Fruit fly (Drosophila melanogaster): ENCODE measurements around the gene mip130.

Gene mip130

DNA sequence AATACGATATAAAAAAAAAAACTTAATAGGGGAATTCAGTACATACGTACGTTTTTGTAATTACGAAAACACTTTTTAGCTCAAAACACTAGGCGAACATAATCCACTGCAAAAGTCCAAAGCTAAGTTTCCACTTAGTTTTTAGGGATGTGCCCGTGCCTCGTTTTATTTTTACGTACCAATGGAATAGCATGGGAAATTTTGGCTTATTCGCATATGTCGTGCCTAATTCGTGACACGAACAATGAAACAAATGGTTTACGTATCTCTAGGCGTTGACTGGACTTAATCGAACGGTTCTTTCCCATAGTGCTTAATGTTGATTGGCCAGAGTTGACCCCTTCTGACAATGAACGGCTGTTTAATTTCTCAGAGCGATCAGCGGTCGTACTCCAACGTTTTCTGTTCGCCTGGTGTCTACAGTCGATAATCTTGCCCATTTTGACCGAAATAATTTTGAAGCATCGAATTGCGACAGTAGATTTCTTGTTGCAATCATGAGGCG lies 28.4 kb upstream of the mip130 start, which contains the start of gene CG14818 (continued):
- TF ChIP-seq sd (tag; optimal IDR thresholded peaks at IDR 0.05) (no peak), CG6254 (GFP tag; optimal IDR thresholded peaks at IDR 0.05) (no peak), CG14014 (GFP tag; IDR thresholded peaks at IDR 0.05) (no peak), CG16863 (GFP tag; optimal IDR thresholded peaks at IDR 0.05) (peak; percentile 56), CG4730 (GFP tag; IDR thresholded peaks at IDR 0.05) (peak; percentile 26; the same call in 1 of the 2 replicates), nerfin-1 (tag; optimal IDR thresholded peaks at IDR 0.05) (no peak), CG43689 (GFP tag; IDR thresholded peaks at IDR 0.05) (0 out of 2 replicates have a peak, but pooled peaks have one; percentile 22), CG17385 (GFP tag; optimal IDR thresholded peaks at IDR 0.05) (peak; percentile 53), Ets97D (GFP tag; optimal IDR thresholded peaks at IDR 0.05) (peak; percentile 51), CG11695 (GFP tag; IDR thresholded peaks at IDR 0.05) (0 out of 3 replicates have a peak, but pooled peaks have one; percentile 40), CG12155 (GFP tag; optimal IDR thresholded peaks at IDR 0.05) (peak; percentile 65), CkIIα-i1 (GFP tag; IDR thresholded peaks at IDR 0.05) (no peak), amos (GFP tag; IDR thresholded peaks at IDR 0.05; ENCODE audit: partially characterized antibody) (peak; percentile 78), sens (GFP tag) (peak; percentile 88), Ptx1 (GFP tag; IDR thresholded peaks at IDR 0.05) (peak; percentile 78), CG18619 (GFP tag; optimal IDR thresholded peaks at IDR 0.05) (peak; percentile 49), Gug (GFP tag; IDR thresholded peaks at IDR 0.05) (peak; percentile 67; the same call in 3 of the 4 replicates), Fer1 (GFP tag; optimal IDR thresholded peaks at IDR 0.05) (peak; percentile 31), CG8089 (GFP tag; optimal IDR thresholded peaks at IDR 0.05) (peak; percentile 27), CG11085 (GFP tag; IDR thresholded peaks at IDR 0.05) (0 out of 2 replicates have a peak, but pooled peaks have one; percentile 39), Optix (GFP tag; IDR thresholded peaks at IDR 0.05) (peak; percentile 54; the same call in 2 of the 3 replicates), CG2712 (tag; optimal IDR thresholded peaks at IDR 0.05) (peak; percentile 30), CG5245 (GFP tag; optimal IDR thresholded peaks at IDR 0.05) (peak; percentile 23), ato (GFP tag; IDR thresholded peaks at IDR 0.05; ENCODE audit: partially characterized antibody) (peak; percentile 46; the same call in 1 of the 2 replicates), Drgx (GFP tag; IDR thresholded peaks at IDR 0.05) (peak; percentile 43), Xbp1 (GFP tag; optimal IDR thresholded peaks at IDR 0.05) (peak; percentile 61), rib (GFP tag; IDR thresholded peaks at IDR 0.05) (no peak), sima (GFP tag; optimal IDR thresholded peaks at IDR 0.05) (no peak), CG12942 (GFP tag; optimal IDR thresholded peaks at IDR 0.05) (peak; percentile 36), C15 (GFP tag; IDR thresholded peaks at IDR 0.05) (no peak), CG6765 (GFP tag; optimal IDR thresholded peaks at IDR 0.05) (no peak), toy (GFP tag; IDR thresholded peaks at IDR 0.05) (no peak), HHEX (GFP tag; optimal IDR thresholded peaks at IDR 0.05) (peak; percentile 34), fru (optimal IDR thresholded peaks at IDR 0.05) (no peak), salm (tag; optimal IDR thresholded peaks at IDR 0.05) (no peak), NfI (GFP tag; optimal IDR thresholded peaks at IDR 0.05) (peak; percentile 53), ab (GFP tag; optimal IDR thresholded peaks at IDR 0.05) (peak; percentile 53), CG2120 (GFP tag; optimal IDR thresholded peaks at IDR 0.05) (peak; percentile 67), CG1792 (GFP tag; optimal IDR thresholded peaks at IDR 0.05) (peak; percentile 27), ham (GFP tag; IDR thresholded peaks at IDR 0.05) (no peak), CG11247 (GFP tag; IDR thresholded peaks at IDR 0.05) (no peak), kah (GFP tag; optimal IDR thresholded peaks at IDR 0.05) (no peak), CG4404 (GFP tag; IDR thresholded peaks at IDR 0.05) (peak; percentile 69), oc (tag; optimal IDR thresholded peaks at IDR 0.05) (no peak), Bgb (GFP tag; IDR thresholded peaks at IDR 0.05; ENCODE audit: partially characterized antibody) (peak; percentile 81), CG9797 (GFP tag; optimal IDR thresholded peaks at IDR 0.05) (no peak), wdn (GFP tag; IDR thresholded peaks at IDR 0.05) (no peak), gsb (GFP tag; IDR thresholded peaks at IDR 0.05) (peak; percentile 44; the same call in 1 of the 2 replicates), CG1603 (tag; optimal IDR thresholded peaks at IDR 0.05) (peak; percentile 63), CG18764 (GFP tag; optimal IDR thresholded peaks at IDR 0.05) (peak; percentile 16), Dp (GFP tag; optimal IDR thresholded peaks at IDR 0.05) (no peak), gsb-n (tag; optimal IDR thresholded peaks at IDR 0.05) (no peak)
